Fruit fly (Drosophila melanogaster) whole organism, embryonic: ENCODE results near the gene Tpst.

ENCODE experiments used
- CG10431 ChIP-seq: fragments of 200-800 bp; sonication (Bioruptor generic); optimal IDR thresholded peaks from 3 replicates; lab custom pipeline; 2018; ENCODE audit warnings: missing biosample characterization, mild to moderate bottlenecking, missing genetic modification characterization
- CG10654 ChIP-seq: fragments of 200-800 bp; sonication (Bioruptor generic); optimal IDR thresholded peaks from 2 replicates; lab custom pipeline; 2016; ENCODE audit warnings: missing biosample characterization, missing genetic modification characterization
- CG11560 ChIP-seq: fragments of 200-800 bp; sonication (Bioruptor generic); IDR thresholded peaks from 3 replicates; pipeline ENCODE4 v1.3.6; 2022; ENCODE audit warnings: missing biosample characterization, missing genetic modification characterization
- CG12769 ChIP-seq: fragments of 200-800 bp; sonication (Bioruptor generic); optimal IDR thresholded peaks from 2 replicates; lab custom pipeline; 2019; ENCODE audit warnings: missing biosample characterization, mild to moderate bottlenecking, missing genetic modification characterization, moderate library complexity
- CG12942 ChIP-seq: fragments of 200-800 bp; sonication (Bioruptor generic); optimal IDR thresholded peaks from 3 replicates; lab custom pipeline; 2016; ENCODE audit warnings: missing biosample characterization, missing genetic modification characterization
- CG13624 ChIP-seq: fragments of 200-800 bp; sonication (Bioruptor generic); optimal IDR thresholded peaks from 2 replicates; lab custom pipeline; 2016; ENCODE audit warnings: missing biosample characterization, missing genetic modification characterization
- CG16813 ChIP-seq: fragments of 200-800 bp; sonication (Bioruptor generic); IDR thresholded peaks from 3 replicates; pipeline ENCODE4 v1.3.6; 2022; ENCODE audit warnings: missing biosample characterization, missing genetic modification characterization; ENCODE audit not compliant: partially characterized antibody
- CG17359 ChIP-seq: fragments of 200-800 bp; sonication (Bioruptor generic); optimal IDR thresholded peaks from 3 replicates; lab custom pipeline; 2018; ENCODE audit warnings: missing biosample characterization, mild to moderate bottlenecking, missing genetic modification characterization, moderate library complexity
- CG17829 ChIP-seq: fragments of 200-800 bp; optimal IDR thresholded peaks from 2 replicates; lab custom pipeline; 2019; ENCODE audit warnings: missing biosample characterization, mild to moderate bottlenecking, missing genetic modification characterization, moderate library complexity
- CG1792 ChIP-seq: fragments of 200-800 bp; sonication (Bioruptor generic); optimal IDR thresholded peaks from 2 replicates; lab custom pipeline; 2016; ENCODE audit warnings: missing biosample characterization, missing genetic modification characterization
- CG18011 ChIP-seq: fragments of 200-800 bp; sonication (Bioruptor generic); optimal IDR thresholded peaks from 2 replicates; lab custom pipeline; 2017; ENCODE audit warnings: missing biosample characterization, missing genetic modification characterization, mild to moderate bottlenecking, moderate library complexity, missing genotype
- CG18262 ChIP-seq: fragments of 200-800 bp; optimal IDR thresholded peaks from 3 replicates; lab custom pipeline; 2019; ENCODE audit warnings: missing biosample characterization, mild to moderate bottlenecking, missing genetic modification characterization, moderate library complexity
- CG2129 ChIP-seq: fragments of 200-800 bp; sonication (Bioruptor generic); IDR thresholded peaks from 2 replicates; pipeline ENCODE4 v1.3.6; 2022; ENCODE audit warnings: missing biosample characterization, missing genetic modification characterization; ENCODE audit not compliant: partially characterized antibody
- CG31365 ChIP-seq: fragments of 200-800 bp; sonication (Bioruptor generic); optimal IDR thresholded peaks from 2 replicates; lab custom pipeline; 2018; ENCODE audit warnings: missing biosample characterization, mild to moderate bottlenecking, missing genetic modification characterization
- CG3163 ChIP-seq: fragments of 200-800 bp; sonication (Bioruptor generic); optimal IDR thresholded peaks from 3 replicates; lab custom pipeline; 2016; ENCODE audit warnings: missing biosample characterization, missing genetic modification characterization
- CG4404 ChIP-seq: fragments of 200-800 bp; sonication (Bioruptor generic); IDR thresholded peaks from 2 replicates; pipeline ENCODE4 v1.3.6; 2022; ENCODE audit warnings: missing biosample characterization, missing genetic modification characterization
- CG4707 ChIP-seq: fragments of 200-800 bp; sonication (Bioruptor generic); optimal IDR thresholded peaks from 2 replicates; lab custom pipeline; 2018; ENCODE audit warnings: missing biosample characterization, mild to moderate bottlenecking, missing genetic modification characterization, moderate library complexity
- CG6689 ChIP-seq: fragments of 200-800 bp; sonication (Bioruptor generic); IDR thresholded peaks from 2 replicates; pipeline ENCODE4 v1.3.6; 2022; ENCODE audit warnings: missing biosample characterization, missing genetic modification characterization
- CG9437 ChIP-seq: fragments of 200-800 bp; sonication (Bioruptor generic); optimal IDR thresholded peaks from 2 replicates; lab custom pipeline; 2018; ENCODE audit warnings: missing biosample characterization, mild to moderate bottlenecking, missing genetic modification characterization
- CoRest ChIP-seq: fragments of 200-800 bp; sonication (Bioruptor generic); optimal IDR thresholded peaks from 3 replicates; lab custom pipeline; 2018; ENCODE audit warnings: missing biosample characterization, mild to moderate bottlenecking, missing genetic modification characterization, moderate library complexity
- Dfd ChIP-seq, 2 experiments: fragments of >200 bp; optimal IDR thresholded peaks; 2 replicates each; lab custom pipeline; 2017; ENCODE audit warnings: missing biosample characterization in 2 of 2, missing genetic modification characterization in 2 of 2
- Hmx ChIP-seq: fragments of 200-800 bp; sonication (Bioruptor generic); optimal IDR thresholded peaks from 2 replicates; lab custom pipeline; 2016; ENCODE audit warnings: missing biosample characterization, missing genetic modification characterization
- Hr78 ChIP-seq, 2 experiments: fragments of 200-800 bp in 1 of 2; fragments of >200 bp in 1 of 2; sonication (Bioruptor generic) in 1 of 2; optimal IDR thresholded peaks; 2 replicates each; lab custom pipeline; 2017 to 2019; ENCODE audit warnings: missing biosample characterization in 2 of 2, missing genetic modification characterization in 2 of 2, mild to moderate bottlenecking in 1 of 2, moderate library complexity in 1 of 2
- Hsf ChIP-seq: fragments of 200-800 bp; sonication (Bioruptor generic); optimal IDR thresholded peaks from 3 replicates; lab custom pipeline; 2016; ENCODE audit warnings: missing biosample characterization, missing genetic modification characterization
- Kr ChIP-seq: fragments of 200-800 bp; sonication (Bioruptor generic); optimal IDR thresholded peaks from 2 replicates; lab custom pipeline; 2017; ENCODE audit warnings: missing biosample characterization, mild to moderate bottlenecking, missing genetic modification characterization
- MBD-R2 ChIP-seq: fragments of 200-800 bp; sonication (Bioruptor generic); IDR thresholded peaks from 2 replicates; pipeline ENCODE4 v1.3.6; 2022; ENCODE audit warnings: missing biosample characterization, missing genetic modification characterization
- Med ChIP-seq: fragments of 200-800 bp; sonication (Bioruptor generic); peaks from one replicate; lab custom pipeline; 2016; ENCODE audit warnings: missing biosample characterization, missing genetic modification characterization, mild to moderate bottlenecking, inconsistent platforms, moderate library complexity
- Mes4 ChIP-seq: fragments of 200-800 bp; sonication (Bioruptor generic); optimal IDR thresholded peaks from 2 replicates; lab custom pipeline; 2016; ENCODE audit warnings: missing biosample characterization, missing genetic modification characterization
- Myb ChIP-seq: fragments of 200-800 bp; sonication (Bioruptor generic); optimal IDR thresholded peaks from 2 replicates; lab custom pipeline; 2016; ENCODE audit warnings: missing biosample characterization, missing genetic modification characterization
- Poxn ChIP-seq: fragments of 200-800 bp; sonication (Bioruptor generic); IDR thresholded peaks from 2 replicates; pipeline ENCODE4 v1.3.6; 2022; ENCODE audit warnings: missing biosample characterization, missing genetic modification characterization
- abd-A ChIP-seq: fragments of 200-800 bp; sonication (Bioruptor generic); optimal IDR thresholded peaks from 3 replicates; lab custom pipeline; 2019; ENCODE audit warnings: missing biosample characterization, mild to moderate bottlenecking, missing genetic modification characterization, moderate library complexity
- ap ChIP-seq: fragments of 200-800 bp; sonication (Bioruptor generic); IDR thresholded peaks from 2 replicates; pipeline ENCODE4 v1.3.6; 2022; ENCODE audit warnings: missing biosample characterization, missing genetic modification characterization
- bbx ChIP-seq: fragments of 200-800 bp; sonication (Bioruptor generic); IDR thresholded peaks from 2 replicates; pipeline ENCODE4 v1.3.6; 2022; ENCODE audit warnings: missing biosample characterization, missing genetic modification characterization; ENCODE audit not compliant: partially characterized antibody
- bcd ChIP-seq: fragments of 200-800 bp; sonication (Bioruptor generic); optimal IDR thresholded peaks from 2 replicates; lab custom pipeline; 2017; ENCODE audit warnings: missing biosample characterization, mild to moderate bottlenecking, missing genetic modification characterization
- bigmax ChIP-seq: fragments of 200-800 bp; sonication (Bioruptor generic); optimal IDR thresholded peaks from 2 replicates; lab custom pipeline; 2018; ENCODE audit warnings: missing biosample characterization, mild to moderate bottlenecking, missing genetic modification characterization
- emc ChIP-seq: fragments of 200-800 bp; sonication (Bioruptor generic); optimal IDR thresholded peaks from 2 replicates; lab custom pipeline; 2016; ENCODE audit warnings: missing biosample characterization, missing genetic modification characterization
- fu2 ChIP-seq: fragments of 200-800 bp; sonication (Bioruptor generic); optimal IDR thresholded peaks from 2 replicates; lab custom pipeline; 2016; ENCODE audit warnings: missing biosample characterization, missing genetic modification characterization
- gcm ChIP-seq: fragments of 200-800 bp; sonication (Bioruptor generic); optimal IDR thresholded peaks from 2 replicates; lab custom pipeline; 2019; ENCODE audit warnings: missing biosample characterization, mild to moderate bottlenecking, missing genetic modification characterization, moderate library complexity
- grn ChIP-seq: fragments of 200-800 bp; sonication (Bioruptor generic); optimal IDR thresholded peaks from 3 replicates; lab custom pipeline; 2017; ENCODE audit warnings: missing biosample characterization, missing genetic modification characterization
- gro ChIP-seq: fragments of 200-800 bp; sonication (Bioruptor generic); optimal IDR thresholded peaks from 2 replicates; lab custom pipeline; 2016; ENCODE audit warnings: missing biosample characterization, missing genetic modification characterization
- h ChIP-seq: fragments of >200 bp; optimal IDR thresholded peaks from 2 replicates; lab custom pipeline; 2017
- insv ChIP-seq, 2 experiments: fragments of 200-800 bp; sonication (Bioruptor generic); optimal IDR thresholded peaks; 3 replicates each; lab custom pipeline; 2016 to 2018; ENCODE audit warnings: missing biosample characterization in 2 of 2, missing genetic modification characterization in 2 of 2
- lab ChIP-seq: fragments of 200-800 bp; sonication (Bioruptor generic); optimal IDR thresholded peaks from 3 replicates; lab custom pipeline; 2017; ENCODE audit warnings: missing biosample characterization, missing genetic modification characterization, mild to moderate bottlenecking, moderate library complexity, missing genetic modification reagents
- lbe ChIP-seq: fragments of 200-800 bp; sonication (Bioruptor generic); optimal IDR thresholded peaks from 2 replicates; lab custom pipeline; 2016; ENCODE audit warnings: missing biosample characterization, mild to moderate bottlenecking, missing genetic modification characterization
- nmo ChIP-seq: fragments of 200-800 bp; sonication (Bioruptor generic); optimal IDR thresholded peaks from 2 replicates; lab custom pipeline; 2018; ENCODE audit warnings: missing biosample characterization, mild to moderate bottlenecking, missing genetic modification characterization, moderate library complexity
- ro ChIP-seq: fragments of 200-800 bp; sonication (Bioruptor generic); IDR thresholded peaks from 2 replicates; pipeline ENCODE4 v1.3.6; 2022; ENCODE audit warnings: missing biosample characterization, missing genetic modification characterization
- so ChIP-seq: fragments of 200-800 bp; sonication (Bioruptor generic); IDR thresholded peaks from 3 replicates; pipeline ENCODE4 v1.3.6; 2022; ENCODE audit warnings: missing biosample characterization, missing genetic modification characterization
- sug ChIP-seq: fragments of 200-800 bp; optimal IDR thresholded peaks from 2 replicates; lab custom pipeline; 2019; ENCODE audit warnings: missing biosample characterization, mild to moderate bottlenecking, missing genetic modification characterization, moderate library complexity
- tll ChIP-seq, 2 experiments: fragments of 200-800 bp in 1 of 2; fragments of >200 bp in 1 of 2; sonication (Bioruptor generic) in 1 of 2; optimal IDR thresholded peaks; 2 replicates each; lab custom pipeline; 2017 to 2019; ENCODE audit warnings: missing biosample characterization in 2 of 2, missing genetic modification characterization in 2 of 2, mild to moderate bottlenecking in 1 of 2, moderate library complexity in 1 of 2
- tup ChIP-seq: fragments of 200-800 bp; sonication (Bioruptor generic); optimal IDR thresholded peaks from 2 replicates; lab custom pipeline; 2016; ENCODE audit warnings: missing biosample characterization, mild to moderate bottlenecking, missing genetic modification characterization, moderate library complexity
- yki ChIP-seq: fragments of >200 bp; optimal IDR thresholded peaks from 3 replicates; lab custom pipeline; 2018

The Tpst gene

dm6 chrX:13626579-13626894 is 62.9 kb downstream of the Tpst start (continued):
- TF ChIP-seq Poxn (GFP tag; lab: Robert Waterston, UW) (0 out of 2 replicates have a peak, but pooled peaks have one; percentile 53), gcm (GFP tag; lab: Kevin White, UChicago) (peak; percentile 72), Hsf (GFP tag; lab: Kevin White, UChicago) (peak; percentile 79), gro (peak; percentile 86), yki (lab: Kevin White, UChicago) (no peak), CG10431 (GFP tag; lab: Kevin White, UChicago) (no peak), CG17359 (tag; lab: Kevin White, UChicago) (peak; percentile 75), Dfd (GFP tag; optimal IDR thresholded peaks at IDR 0.05; lab: Kevin White, UChicago) (no peak), CG18011 (GFP tag; lab: Kevin White, UChicago) (no peak), CG10654 (GFP tag; lab: Kevin White, UChicago) (peak; percentile 58), Myb (GFP tag; lab: Kevin White, UChicago) (peak; percentile 67), sug (tag; lab: Kevin White, UChicago) (peak; percentile 66), CG2129 (GFP tag; lab: Robert Waterston, UW) (no peak), ro (GFP tag; lab: Robert Waterston, UW) (no peak), bigmax (GFP tag; lab: Kevin White, UChicago) (no peak), Hmx (peak; percentile 21), CG17829 (peak; percentile 54), CG12769 (tag; lab: Kevin White, UChicago) (peak; percentile 53), tll (GFP tag; optimal IDR thresholded peaks at IDR 0.05; lab: Kevin White, UChicago) (no peak), CG18262 (tag; lab: Kevin White, UChicago) (peak; percentile 59), nmo (GFP tag; lab: Kevin White, UChicago) (peak; percentile 75), ap (GFP tag; lab: Robert Waterston, UW) (peak; percentile 48), CG1792 (peak; percentile 72), bbx (GFP tag; lab: Robert Waterston, UW) (no peak), CG9437 (GFP tag; lab: Kevin White, UChicago) (peak; percentile 68), CG11560 (tag; lab: Robert Waterston, UW) (0 out of 3 replicates have a peak, but pooled peaks have one; percentile 36), CG3163 (peak; percentile 65), lab (peak; percentile 88), grn (GFP tag; lab: Kevin White, UChicago) (no peak), fu2 (GFP tag; lab: Kevin White, UChicago) (peak; percentile 72), tup (no peak), CG13624 (GFP tag; lab: Kevin White, UChicago) (peak; percentile 83), CoRest (tag; lab: Kevin White, UChicago) (peak; percentile 87), h (no peak), CG4404 (GFP tag; lab: Robert Waterston, UW) (peak; percentile 58), CG31365 (tag; lab: Kevin White, UChicago) (peak; percentile 40), CG4707 (GFP tag; lab: Kevin White, UChicago) (peak; percentile 14), Kr (no peak), lbe (no peak), Med (GFP tag; lab: Kevin White, UChicago) (peak; percentile 96), CG6689 (GFP tag; lab: Robert Waterston, UW) (peak; percentile 77), Mes4 (GFP tag; lab: Kevin White, UChicago) (peak; percentile 52), emc (GFP tag; lab: Kevin White, UChicago) (peak; percentile 29), CG12942 (peak; percentile 70), so (GFP tag; lab: Robert Waterston, UW) (peak; percentile 83), CG16813 (GFP tag; lab: Robert Waterston, UW) (no peak), MBD-R2 (GFP tag; lab: Robert Waterston, UW) (peak; percentile 32; the same call in 1 of the 2 replicates), Hr78 (GFP tag; optimal IDR thresholded peaks at IDR 0.05; lab: Kevin White, UChicago) (peak in 1 of 2 experiments; percentile 57), abd-A (peak; percentile 78), insv (GFP tag; optimal IDR thresholded peaks at IDR 0.05; lab: Kevin White, UChicago) (no peak), bcd (peak; percentile 77)
